Fruit fly (Drosophila melanogaster): ENCODE results near the gene Hr83.
A peak's percentile ranks its signal among the peaks of the same experiment; 100 is the strongest.

Hr83 gene

dm6 chr3R:6368100-6368499 lies 19.1 kb downstream of the Hr83 start, which contains the start of gene CG42724:
Gene CG42724, minus strand, starts transcription at chr3R:6368288.
- TF ChIP-seq psq (optimal IDR thresholded peaks at IDR 0.05) (peak; percentile 18), ttk (optimal IDR thresholded peaks at IDR 0.05) (no peak), h (optimal IDR thresholded peaks at IDR 0.05) (no peak), insv (optimal IDR thresholded peaks at IDR 0.05) (no peak), Myc (optimal IDR thresholded peaks at IDR 0.05) (no peak)

- TF ChIP-seq Sin3A (optimal IDR thresholded peaks at IDR 0.05) (no peak), insv (optimal IDR thresholded peaks at IDR 0.05) (no peak), ttk (optimal IDR thresholded peaks at IDR 0.05) (no peak), Myc (optimal IDR thresholded peaks at IDR 0.05) (no peak), h (optimal IDR thresholded peaks at IDR 0.05) (no peak)
Measured at dm6 chr3R:6368550-6369238, 19.7 kb downstream of the Hr83 start, which contains the start of gene CG10286. Gene CG10286, plus strand, starts transcription at chr3R:6368965.

- TF ChIP-seq psq (optimal IDR thresholded peaks at IDR 0.05) (no peak), Myc (optimal IDR thresholded peaks at IDR 0.05) (no peak), insv (optimal IDR thresholded peaks at IDR 0.05) (no peak), h (optimal IDR thresholded peaks at IDR 0.05) (no peak), ttk (optimal IDR thresholded peaks at IDR 0.05) (no peak), Sin3A (optimal IDR thresholded peaks at IDR 0.05) (no peak)
Measured at dm6 chr3R:6373512-6374306, 24.7 kb downstream of the Hr83 start.

dm6 chr3R:6374307-6374574 lies 25.2 kb downstream of the Hr83 start, which contains the start of gene CG42564:
Gene CG42564, plus strand, starts transcription at chr3R:6374475.
- no peak for TF ChIP-seq psq (optimal IDR thresholded peaks at IDR 0.05)
- TF ChIP-seq h (optimal IDR thresholded peaks at IDR 0.05) = no peak
- TF ChIP-seq ttk (optimal IDR thresholded peaks at IDR 0.05) = no peak
- TF ChIP-seq Myc (optimal IDR thresholded peaks at IDR 0.05) = no peak
- TF ChIP-seq Sin3A (optimal IDR thresholded peaks at IDR 0.05) = no peak
- TF ChIP-seq insv (optimal IDR thresholded peaks at IDR 0.05) = no peak

- no peak for TF ChIP-seq Myc (optimal IDR thresholded peaks at IDR 0.05)
- TF ChIP-seq insv (optimal IDR thresholded peaks at IDR 0.05) = no peak
- no peak for TF ChIP-seq h (optimal IDR thresholded peaks at IDR 0.05)
- no peak for TF ChIP-seq psq (optimal IDR thresholded peaks at IDR 0.05)
- TF ChIP-seq ttk (optimal IDR thresholded peaks at IDR 0.05) = no peak
- no peak for TF ChIP-seq Sin3A (optimal IDR thresholded peaks at IDR 0.05)
Measured at dm6 chr3R:6375944-6376343, 26.9 kb downstream of the Hr83 start, which contains the start of gene CRAT. Gene CRAT, minus strand, starts transcription at chr3R:6376044.

dm6 chr3R:6377497-6377896 lies 28.5 kb downstream of the Hr83 start, which contains the start of gene CG42537:
Gene CG42537, plus strand, starts transcription at chr3R:6377797.
- TF ChIP-seq ttk (optimal IDR thresholded peaks at IDR 0.05) (no peak), h (optimal IDR thresholded peaks at IDR 0.05) (no peak)

- TF ChIP-seq h (optimal IDR thresholded peaks at IDR 0.05) = no peak
- no peak for TF ChIP-seq Sin3A (optimal IDR thresholded peaks at IDR 0.05)
- no peak for TF ChIP-seq ttk (optimal IDR thresholded peaks at IDR 0.05)
- no peak for TF ChIP-seq Myc (optimal IDR thresholded peaks at IDR 0.05)
- TF ChIP-seq insv (optimal IDR thresholded peaks at IDR 0.05) = no peak
- TF ChIP-seq psq (optimal IDR thresholded peaks at IDR 0.05) = no peak
Measured at dm6 chr3R:6380129-6380528, 31.1 kb downstream of the Hr83 start, which contains the start of the genes CG1024 and TfIIFalpha. Gene CG1024, minus strand, starts transcription at chr3R:6380328. Gene TfIIFalpha, plus strand, starts transcription at chr3R:6380467.

dm6 chr3R:6381784-6382183 lies 32.7 kb downstream of the Hr83 start:
- no peak for TF ChIP-seq ttk (optimal IDR thresholded peaks at IDR 0.05)
- no peak for TF ChIP-seq psq (optimal IDR thresholded peaks at IDR 0.05)
- no peak for TF ChIP-seq h (optimal IDR thresholded peaks at IDR 0.05)
- no peak for TF ChIP-seq insv (optimal IDR thresholded peaks at IDR 0.05)
- no peak for TF ChIP-seq Sin3A (optimal IDR thresholded peaks at IDR 0.05)
- TF ChIP-seq Myc (optimal IDR thresholded peaks at IDR 0.05) = no peak

- no peak for TF ChIP-seq Myc (optimal IDR thresholded peaks at IDR 0.05)
- TF ChIP-seq Sin3A (optimal IDR thresholded peaks at IDR 0.05) = no peak
- TF ChIP-seq psq (optimal IDR thresholded peaks at IDR 0.05) = no peak
Measured at dm6 chr3R:6382733-6383465, 33.9 kb downstream of the Hr83 start, which contains the start of gene gzl. Gene gzl, plus strand, starts transcription at chr3R:6382914.

- TF ChIP-seq Myc (optimal IDR thresholded peaks at IDR 0.05) = no peak
- no peak for TF ChIP-seq insv (optimal IDR thresholded peaks at IDR 0.05)
Measured at dm6 chr3R:6383466-6383769, 34.4 kb downstream of the Hr83 start.

dm6 chr3R:6388414-6388830 lies 39.4 kb downstream of the Hr83 start:
- no peak for TF ChIP-seq h (optimal IDR thresholded peaks at IDR 0.05)
- TF ChIP-seq insv (optimal IDR thresholded peaks at IDR 0.05) = no peak

dm6 chr3R:6393515-6394246 lies 44.6 kb downstream of the Hr83 start:
- TF ChIP-seq Sin3A (optimal IDR thresholded peaks at IDR 0.05) (no peak), psq (optimal IDR thresholded peaks at IDR 0.05) (no peak), h (optimal IDR thresholded peaks at IDR 0.05) (no peak), insv (optimal IDR thresholded peaks at IDR 0.05) (no peak), Myc (optimal IDR thresholded peaks at IDR 0.05) (no peak), ttk (optimal IDR thresholded peaks at IDR 0.05) (no peak)

Measured in Kc167 (cell line).